Worm (Caenorhabditis elegans) whole organism, midembryonic: ENCODE measurements around the gene T23F6.5.

Experiments used
- T22C8.4 ChIP-seq: fragments of 200-800 bp; sonication (Bioruptor generic); IDR thresholded peaks from 2 replicates; pipeline ENCODE4 v1.3.6; 2022; ENCODE audit warnings: missing genetic modification characterization, missing compliant biosample characterization
- cog-1 ChIP-seq: sonication (generic microtip); optimal IDR thresholded peaks from 2 replicates; lab custom pipeline; 2016; ENCODE audit warnings: missing genetic modification characterization, missing compliant biosample characterization
- flt-1 ChIP-seq: fragments of 200-800 bp; sonication (Bioruptor generic); IDR thresholded peaks from 2 replicates; pipeline ENCODE4 v1.3.6; 2022; ENCODE audit warnings: missing genetic modification characterization, missing compliant biosample characterization
- klf-2 ChIP-seq: fragments of 200-800 bp; sonication (Bioruptor generic); conservative IDR thresholded peaks from 2 replicates; pipeline ENCODE4 v1.3.6; 2022; ENCODE audit warnings: missing genetic modification reagents, missing genetic modification characterization, missing compliant biosample characterization
- med-1 ChIP-seq: sonication (generic microtip); optimal IDR thresholded peaks from 2 replicates; lab custom pipeline; 2017; ENCODE audit warnings: missing genetic modification characterization, mild to moderate bottlenecking, missing compliant biosample characterization, antibody characterized with exemption, missing genetic modification reagents; ENCODE audit not compliant: insufficient read depth
- ztf-23 ChIP-seq: fragments of 200-800 bp; sonication (Bioruptor generic); IDR thresholded peaks from 2 replicates; pipeline ENCODE4 v1.3.6; 2022; ENCODE audit warnings: missing genetic modification reagents, missing genetic modification characterization, missing compliant biosample characterization

ce11 chrIV:12703811-12704210 lies 37.5 kb downstream of the T23F6.5 start, which contains the start of gene C27D8.4:
- no peak for TF ChIP-seq T22C8.4 (GFP tag; lab: Robert Waterston, UW)
- no peak for TF ChIP-seq cog-1
- no peak for TF ChIP-seq ztf-23
- TF ChIP-seq klf-2 (GFP tag; lab: Robert Waterston, UW), result no peak
- TF ChIP-seq flt-1, result no peak
- TF ChIP-seq med-1, result no peak
